Worm (Caenorhabditis elegans) whole organism, L1 larva: Measurements from ENCODE around the gene nipi-3.

Experiments
- C04F5.9 ChIP-seq: sonication (generic microtip); optimal IDR thresholded peaks from 2 replicates; lab custom pipeline; 2016; ENCODE audit warnings: missing genetic modification characterization, missing compliant biosample characterization
- C16A3.4 ChIP-seq: fragments of 150-350 bp; optimal IDR thresholded peaks from 2 replicates; lab custom pipeline; 2014; ENCODE audit warnings: missing biosample characterization, missing genetic modification characterization
- F16B12.6 ChIP-seq: fragments of 150-350 bp; optimal IDR thresholded peaks from 2 replicates; lab custom pipeline; 2014; ENCODE audit warnings: missing biosample characterization, missing genetic modification characterization
- Y116A8C.19 ChIP-seq: sonication (generic microtip); optimal IDR thresholded peaks from 2 replicates; lab custom pipeline; 2016; ENCODE audit warnings: missing compliant biosample characterization, missing genetic modification characterization, borderline replicate concordance
- aha-1 ChIP-seq: fragments of 150-350 bp; optimal IDR thresholded peaks from 2 replicates; lab custom pipeline; 2014; ENCODE audit warnings: missing biosample characterization, missing genetic modification characterization
- alr-1 ChIP-seq: fragments of 200-800 bp; sonication (Bioruptor generic); optimal IDR thresholded peaks from 2 replicates; lab custom pipeline; 2018; ENCODE audit warnings: borderline replicate concordance, mild to moderate bottlenecking, missing genetic modification characterization, missing compliant biosample characterization
- ceh-88 ChIP-seq: fragments of 200-800 bp; sonication (Bioruptor generic); IDR thresholded peaks from 2 replicates; pipeline ENCODE4 v1.3.6; 2022; ENCODE audit warnings: missing genetic modification characterization, missing compliant biosample characterization
- ceh-90 ChIP-seq: sonication (generic microtip); optimal IDR thresholded peaks from 2 replicates; lab custom pipeline; 2016; ENCODE audit warnings: missing genetic modification characterization, missing compliant biosample characterization
- dsc-1 ChIP-seq: sonication (generic microtip); optimal IDR thresholded peaks from 2 replicates; lab custom pipeline; 2016; ENCODE audit warnings: mild to moderate bottlenecking, missing genetic modification characterization, missing compliant biosample characterization
- efl-1 ChIP-seq, 4 experiments: fragments of 150-350 bp; optimal IDR thresholded peaks in 3 of 4; peaks in 1 of 4; 1 replicate in 1 of 4; 2 replicates in 3 of 4; lab custom pipeline; 2014; ENCODE audit warnings: missing biosample characterization in 2 of 4, missing genetic modification characterization in 2 of 4, missing genetic modification reagents in 2 of 4
- efl-3 ChIP-seq: fragments of 200-800 bp; sonication (Bioruptor generic); optimal IDR thresholded peaks from 2 replicates; lab custom pipeline; 2018; ENCODE audit warnings: mild to moderate bottlenecking, missing genetic modification characterization, missing compliant biosample characterization
- elt-2 ChIP-seq: sonication (generic microtip); optimal IDR thresholded peaks from 2 replicates; lab custom pipeline; 2016; ENCODE audit warnings: missing genetic modification characterization, mild to moderate bottlenecking, inconsistent platforms, missing compliant biosample characterization, missing genetic modification reagents
- elt-3 ChIP-seq, 6 experiments: fragments of 150-350 bp in 1 of 6; sonication (generic microtip); optimal IDR thresholded peaks; 2 replicates each; lab custom pipeline; 2017 to 2018; ENCODE audit warnings: missing biosample characterization in 6 of 6, missing genetic modification characterization in 6 of 6, inconsistent platforms in 1 of 6
- fkh-8 ChIP-seq: sonication (generic microtip); optimal IDR thresholded peaks from 2 replicates; lab custom pipeline; 2016; ENCODE audit warnings: mild to moderate bottlenecking, missing genetic modification characterization, missing compliant biosample characterization
- fos-1 ChIP-seq: fragments of 150-350 bp; optimal IDR thresholded peaks from 2 replicates; lab custom pipeline; 2014; ENCODE audit warnings: missing biosample characterization, missing genetic modification characterization
- grh-1 ChIP-seq: fragments of 200-800 bp; sonication (Bioruptor generic); IDR thresholded peaks from 2 replicates; pipeline ENCODE4 v1.3.6; 2022; ENCODE audit warnings: missing genetic modification reagents, missing genetic modification characterization, missing compliant biosample characterization
- irx-1 ChIP-seq: sonication (generic microtip); optimal IDR thresholded peaks from 2 replicates; lab custom pipeline; 2016; ENCODE audit warnings: missing genetic modification characterization, missing compliant biosample characterization
- jun-1 ChIP-seq: fragments of 150-350 bp; optimal IDR thresholded peaks from 2 replicates; lab custom pipeline; 2014; ENCODE audit warnings: missing biosample characterization, missing genetic modification reagents, missing genetic modification characterization
- lin-15B ChIP-seq: fragments of 150-350 bp; sonication (generic microtip); optimal IDR thresholded peaks from 3 replicates; lab custom pipeline; 2014; ENCODE audit warnings: missing biosample characterization, missing genetic modification characterization
- lin-35 ChIP-seq, 2 experiments: fragments of 150-350 bp; optimal IDR thresholded peaks; 2 replicates each; lab custom pipeline; 2014; ENCODE audit warnings: missing biosample characterization in 2 of 2, missing genetic modification characterization in 2 of 2, missing genetic modification reagents in 2 of 2
- lsy-2 ChIP-seq, 2 experiments: fragments of 150-350 bp; optimal IDR thresholded peaks; 2 replicates each; lab custom pipeline; 2014; ENCODE audit warnings: missing biosample characterization in 2 of 2, missing genetic modification characterization in 2 of 2
- mab-9 ChIP-seq: fragments of 200-800 bp; sonication (Bioruptor generic); IDR thresholded peaks from 2 replicates; pipeline ENCODE4 v1.3.6; 2022; ENCODE audit warnings: missing genetic modification reagents, missing genetic modification characterization, missing compliant biosample characterization
- mdl-1 ChIP-seq, 2 experiments: fragments of 150-350 bp; optimal IDR thresholded peaks; 2 replicates each; lab custom pipeline; 2014 to 2017; ENCODE audit warnings: missing biosample characterization in 2 of 2, missing genetic modification characterization in 2 of 2, inconsistent platforms in 1 of 2
- mep-1 ChIP-seq: fragments of 150-350 bp; optimal IDR thresholded peaks from 2 replicates; lab custom pipeline; 2014; ENCODE audit warnings: missing biosample characterization, missing genetic modification characterization
- nhr-12 ChIP-seq: sonication (generic microtip); optimal IDR thresholded peaks from 2 replicates; lab custom pipeline; 2017; ENCODE audit warnings: missing biosample characterization, missing genetic modification characterization
- nhr-20 ChIP-seq: sonication (generic microtip); optimal IDR thresholded peaks from 2 replicates; lab custom pipeline; 2016; ENCODE audit warnings: mild to moderate bottlenecking, missing genetic modification characterization, missing compliant biosample characterization
- nhr-237 ChIP-seq: fragments of 150-350 bp; optimal IDR thresholded peaks from 2 replicates; lab custom pipeline; 2014; ENCODE audit warnings: missing biosample characterization, missing genetic modification characterization
- nhr-47 ChIP-seq: sonication (generic microtip); optimal IDR thresholded peaks from 2 replicates; lab custom pipeline; 2016; ENCODE audit warnings: mild to moderate bottlenecking, missing genetic modification characterization, moderate library complexity, missing compliant biosample characterization
- nhr-71 ChIP-seq: sonication (generic microtip); optimal IDR thresholded peaks from 2 replicates; lab custom pipeline; 2016; ENCODE audit warnings: mild to moderate bottlenecking, missing genetic modification characterization, moderate library complexity, missing compliant biosample characterization
- nhr-76 ChIP-seq: sonication (generic microtip); optimal IDR thresholded peaks from 2 replicates; lab custom pipeline; 2017; ENCODE audit warnings: missing biosample characterization, missing genetic modification characterization
- nhr-84 ChIP-seq: sonication (generic microtip); optimal IDR thresholded peaks from 2 replicates; lab custom pipeline; 2017; ENCODE audit warnings: missing biosample characterization, missing genetic modification characterization
- nhr-90 ChIP-seq: sonication (generic microtip); optimal IDR thresholded peaks from 2 replicates; lab custom pipeline; 2016; ENCODE audit warnings: mild to moderate bottlenecking, missing genetic modification characterization, missing compliant biosample characterization; ENCODE audit not compliant: poor library complexity
- pag-3 ChIP-seq: sonication (generic microtip); optimal IDR thresholded peaks from 2 replicates; lab custom pipeline; 2017; ENCODE audit warnings: missing genetic modification characterization, mild to moderate bottlenecking, missing compliant biosample characterization, antibody characterized with exemption, borderline replicate concordance; ENCODE audit not compliant: insufficient read depth
- rnt-1 ChIP-seq: sonication (generic microtip); optimal IDR thresholded peaks from 2 replicates; lab custom pipeline; 2016; ENCODE audit warnings: mild to moderate bottlenecking, missing genetic modification characterization, moderate library complexity, missing compliant biosample characterization
- skn-1 ChIP-seq: fragments of 150-350 bp; optimal IDR thresholded peaks from 2 replicates; lab custom pipeline; 2014; ENCODE audit warnings: missing biosample characterization, missing genetic modification characterization
- snpc-4 ChIP-seq: fragments of 150-350 bp; optimal IDR thresholded peaks from 2 replicates; lab custom pipeline; 2014; ENCODE audit warnings: missing biosample characterization, missing genetic modification characterization
- snu-23 ChIP-seq: sonication (generic microtip); optimal IDR thresholded peaks from 2 replicates; lab custom pipeline; 2016; ENCODE audit warnings: missing genetic modification characterization, missing compliant biosample characterization
- sup-37 ChIP-seq: fragments of 200-800 bp; sonication (Bioruptor generic); optimal IDR thresholded peaks from 2 replicates; lab custom pipeline; 2018; ENCODE audit warnings: mild to moderate bottlenecking, missing genetic modification characterization, missing compliant biosample characterization
- tbx-2 ChIP-seq: sonication (generic microtip); optimal IDR thresholded peaks from 2 replicates; lab custom pipeline; 2016; ENCODE audit warnings: missing genetic modification characterization, missing compliant biosample characterization
- unc-130 ChIP-seq: fragments of 150-350 bp; optimal IDR thresholded peaks from 2 replicates; lab custom pipeline; 2017; ENCODE audit warnings: missing biosample characterization, missing genetic modification characterization, inconsistent platforms
- unc-30 ChIP-seq: sonication (generic microtip); optimal IDR thresholded peaks from 2 replicates; lab custom pipeline; 2017; ENCODE audit warnings: missing biosample characterization, missing genetic modification characterization
- unc-62 ChIP-seq: fragments of 150-350 bp; optimal IDR thresholded peaks from 2 replicates; lab custom pipeline; 2014; ENCODE audit warnings: missing biosample characterization, missing genetic modification reagents, missing genetic modification characterization
- vab-15 ChIP-seq: sonication (generic microtip); optimal IDR thresholded peaks from 2 replicates; lab custom pipeline; 2017; ENCODE audit warnings: missing genotype, mild to moderate bottlenecking, missing genetic modification characterization, missing compliant biosample characterization
- zag-1 ChIP-seq: fragments of 150-350 bp; optimal IDR thresholded peaks from 2 replicates; lab custom pipeline; 2014; ENCODE audit warnings: missing biosample characterization, missing genetic modification characterization
- ztf-11 ChIP-seq, 2 experiments: sonication (generic microtip); optimal IDR thresholded peaks; 2 replicates each; lab custom pipeline; 2016 to 2017; ENCODE audit warnings: missing genetic modification characterization in 2 of 2, missing biosample characterization in 1 of 2, missing compliant biosample characterization in 1 of 2

Gene nipi-3

DNA sequence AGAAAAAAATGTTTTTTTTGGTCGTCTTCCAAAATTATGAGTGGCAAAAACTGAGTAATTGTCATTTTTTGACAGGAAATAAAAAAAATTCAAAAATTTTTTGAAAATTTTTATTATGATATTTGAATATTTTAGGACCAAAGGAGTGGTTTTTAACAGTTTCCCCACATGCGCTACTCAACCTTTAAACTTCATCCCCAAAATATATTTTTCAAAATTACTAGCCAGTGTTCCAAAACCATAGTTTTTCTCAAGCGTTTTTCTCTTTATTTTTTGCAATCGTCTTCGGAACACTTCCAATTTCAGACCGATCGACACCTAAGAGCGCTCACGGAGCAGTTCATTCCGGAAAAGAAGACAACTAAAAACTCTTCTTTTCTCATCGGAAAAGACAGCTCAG, 30.8 kb upstream of the nipi-3 start, which contains the start of gene K09A9.6 (continued):
- TF ChIP-seq nhr-84 (tag; lab: Kevin White, UChicago) (no peak), snu-23 (no peak), fos-1 (tag; lab: Kevin White, UChicago) (no peak)

DNA sequence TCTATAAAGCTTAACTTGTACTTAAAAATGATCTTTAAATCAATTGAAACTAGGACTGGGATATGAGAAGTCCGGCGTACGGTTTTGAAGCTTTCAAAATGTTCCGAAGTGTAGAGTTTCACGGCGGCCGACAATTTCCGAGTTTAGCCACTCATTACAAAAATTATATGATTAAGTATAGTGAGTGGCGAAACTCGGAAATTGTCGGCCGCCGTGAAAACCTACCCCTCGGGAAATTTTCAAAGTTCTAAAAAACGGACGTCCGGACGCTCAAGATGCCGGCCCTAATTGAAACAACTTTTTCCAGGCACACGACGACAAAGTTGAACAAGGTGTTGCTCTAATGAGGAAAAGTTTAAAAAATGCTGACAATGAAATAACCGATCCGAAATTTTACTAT, 22.6 kb upstream of the nipi-3 start:
- no peak for TF ChIP-seq mep-1 (tag; lab: Kevin White, UChicago)
- TF ChIP-seq irx-1: no peak
- no peak for TF ChIP-seq elt-2 (tag; lab: Kevin White, UChicago)
- TF ChIP-seq nhr-76: no peak
- no peak for TF ChIP-seq mab-9
- TF ChIP-seq Y116A8C.19: no peak
- TF ChIP-seq dsc-1 (tag; lab: Kevin White, UChicago): no peak
- no peak for TF ChIP-seq unc-130 (tag; lab: Kevin White, UChicago)
- no peak for TF ChIP-seq lin-15B
- no peak for TF ChIP-seq C04F5.9
- no peak for TF ChIP-seq zag-1 (tag; lab: Kevin White, UChicago)

DNA sequence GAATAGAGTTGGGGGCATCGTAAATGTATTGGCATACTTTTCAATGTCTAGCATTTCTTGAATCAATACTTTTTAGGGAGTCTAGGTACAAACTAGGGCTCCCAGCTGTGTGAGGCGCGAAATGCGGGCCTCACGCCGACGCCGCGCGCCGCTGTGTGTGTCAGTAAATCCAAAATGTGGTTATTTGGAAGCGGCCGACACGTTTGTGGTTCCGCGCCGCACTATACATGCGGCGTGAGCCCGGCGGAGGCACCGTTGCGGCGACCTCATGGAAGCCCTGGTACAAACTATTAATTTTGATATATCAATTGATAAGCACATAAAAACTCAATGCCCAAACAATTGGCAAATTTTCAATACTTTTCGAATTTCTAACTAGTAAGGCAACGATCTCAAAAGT, 21.6 kb upstream of the nipi-3 start:
- TF ChIP-seq alr-1 (tag; lab: Kevin White, UChicago) (no peak), snpc-4 (tag; lab: Kevin White, UChicago) (peak; percentile 30)
- TF ChIP-seq, all 84 proteins: peak for 1

DNA sequence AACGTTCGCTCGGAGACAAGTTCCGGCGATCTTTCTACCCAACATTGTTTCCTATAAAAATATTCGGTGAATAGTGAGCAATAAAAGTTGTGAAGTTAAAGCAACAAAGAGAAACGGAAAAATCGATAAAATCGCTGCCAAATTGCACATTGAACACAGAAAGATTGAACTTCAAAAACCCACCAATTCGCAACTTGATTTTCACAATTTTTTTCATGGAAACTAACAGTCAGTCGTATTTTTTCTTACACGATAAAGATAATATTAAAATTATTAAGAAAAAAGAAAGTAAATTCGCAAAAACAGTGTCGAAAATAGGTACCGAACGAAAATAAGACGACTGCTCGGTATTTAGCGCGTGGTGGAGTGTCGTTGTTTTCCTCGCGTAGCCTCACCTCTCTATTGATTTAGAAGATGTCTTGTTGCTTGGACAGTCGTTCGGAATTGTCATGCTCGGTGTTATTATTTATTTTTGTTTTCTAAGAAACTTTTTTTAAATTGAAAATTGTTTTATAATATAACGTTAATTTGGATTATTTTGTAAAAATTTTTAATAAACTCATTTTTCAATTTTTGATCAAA, 17.3 kb upstream of the nipi-3 start, which contains the start of gene gas-1:
Gene gas-1 (minus strand): TSS at position 51 of the 582 bp plus-strand sequence.
- TF ChIP-seq efl-1 (optimal IDR thresholded peaks at IDR 0.05; lab: Kevin White, UChicago) (peak in 1 of 2 experiments; percentile 9), efl-1 (GFP tag; optimal IDR thresholded peaks at IDR 0.05 in 1 of 2; lab: Kevin White, UChicago) (peak in 1 of 2 experiments; percentile 7), vab-15 (tag; lab: Kevin White, UChicago) (no peak), nhr-47 (peak; percentile 24), rnt-1 (tag; lab: Kevin White, UChicago) (peak; percentile 1), snu-23 (peak; percentile 31), aha-1 (no peak), ceh-88 (GFP tag; lab: Robert Waterston, UW) (no peak), grh-1 (GFP tag; lab: Robert Waterston, UW) (no peak), nhr-20 (tag; lab: Kevin White, UChicago) (peak; percentile 10), irx-1 (no peak), pag-3 (tag; lab: Kevin White, UChicago) (no peak), elt-3 (tag; optimal IDR thresholded peaks at IDR 0.05; lab: Kevin White, UChicago) (peak in 1 of 6 experiments; percentile 26), C16A3.4 (no peak), nhr-71 (tag; lab: Kevin White, UChicago) (peak; percentile 20), fkh-8 (tag; lab: Kevin White, UChicago) (no peak), ceh-90 (tag; lab: Kevin White, UChicago) (no peak), nhr-90 (peak; percentile 13), lin-35 (GFP tag; optimal IDR thresholded peaks at IDR 0.05; lab: Kevin White, UChicago) (peak; percentile 5 to 48), tbx-2 (tag; lab: Kevin White, UChicago) (no peak), nhr-237 (tag; lab: Kevin White, UChicago) (no peak), unc-62 (GFP tag; lab: Kevin White, UChicago) (no peak), nhr-84 (tag; lab: Kevin White, UChicago) (no peak)

DNA sequence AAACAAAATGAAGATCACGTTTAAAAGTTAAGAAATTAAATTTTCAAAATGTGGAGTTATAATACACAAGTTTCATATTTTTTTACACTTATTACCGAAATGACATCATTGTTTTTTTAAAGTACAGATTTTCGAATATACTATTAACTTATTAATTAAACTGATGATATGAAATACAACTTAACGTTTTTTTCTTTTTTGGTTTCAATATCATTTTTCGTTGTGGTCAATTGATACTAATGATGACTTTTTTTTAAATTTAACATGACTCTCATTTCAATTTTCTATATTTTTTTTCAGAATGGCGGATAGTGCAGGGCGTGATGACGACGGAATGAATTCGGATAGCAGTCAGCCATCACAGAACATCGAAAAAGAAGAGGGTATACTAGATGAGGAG, 16.7 kb upstream of the nipi-3 start, which contains the start of gene usp-33:
Gene usp-33 (plus strand): TSS at position 301 of the 400 bp plus-strand sequence.
- TF ChIP-seq elt-3 (tag; optimal IDR thresholded peaks at IDR 0.05; lab: Kevin White, UChicago) (no peak), nhr-76 (no peak), sup-37 (GFP tag; lab: Kevin White, UChicago) (no peak), skn-1 (tag; lab: Kevin White, UChicago) (no peak), mdl-1 (tag; optimal IDR thresholded peaks at IDR 0.05; lab: Kevin White, UChicago) (no peak), fos-1 (tag; lab: Kevin White, UChicago) (no peak), irx-1 (no peak), lsy-2 (tag; optimal IDR thresholded peaks at IDR 0.05; lab: Kevin White, UChicago) (no peak), tbx-2 (tag; lab: Kevin White, UChicago) (no peak), unc-30 (no peak), elt-2 (tag; lab: Kevin White, UChicago) (no peak), F16B12.6 (tag; lab: Kevin White, UChicago) (no peak), dsc-1 (tag; lab: Kevin White, UChicago) (no peak), efl-3 (GFP tag; lab: Kevin White, UChicago) (no peak), ztf-11 (tag; optimal IDR thresholded peaks at IDR 0.05; lab: Kevin White, UChicago) (no peak), jun-1 (tag; lab: Kevin White, UChicago) (no peak), nhr-12 (tag; lab: Kevin White, UChicago) (no peak)
